Fruit fly (Drosophila melanogaster) S2 (cell line): ENCODE results near the gene CG42449.

Source experiments
- CG8478 ChIP-seq: fragments of >200 bp; optimal IDR thresholded peaks from 2 replicates; lab custom pipeline; 2018
- CTCF ChIP-seq, 2 experiments: fragments of >200 bp; optimal IDR thresholded peaks; 2 replicates each; lab custom pipeline; 2018

dm6 chrX:5714786-5715185, 31.7 kb downstream of the CG42449 start:
- TF ChIP-seq CTCF (optimal IDR thresholded peaks at IDR 0.05; lab: Kevin White, UChicago): no peak
- TF ChIP-seq CG8478: no peak
